Worm (Caenorhabditis elegans): Measurements from ENCODE around the gene nhr-283.

The nhr-283 gene

ce11 chrV:15735720-15736119 lies 40.8 kb downstream of the nhr-283 start, which contains the start of gene str-27:
Gene str-27, minus strand, starts transcription at chrV:15735820.
- TF ChIP-seq unc-62 (GFP tag; optimal IDR thresholded peaks at IDR 0.05) = no peak

ce11 chrV:15733568-15733967 lies 43.0 kb downstream of the nhr-283 start, which contains the start of gene T23D5.3:
Gene T23D5.3, minus strand, starts transcription at chrV:15733668.
- no peak for TF ChIP-seq unc-62 (GFP tag; optimal IDR thresholded peaks at IDR 0.05)

- TF ChIP-seq unc-62 (GFP tag; optimal IDR thresholded peaks at IDR 0.05) = no peak
Observed at ce11 chrV:15733020-15733419, 43.5 kb downstream of the nhr-283 start.

ce11 chrV:15732209-15732608 lies 44.3 kb downstream of the nhr-283 start, which contains the start of gene str-38:
Gene str-38, minus strand, starts transcription at chrV:15732309.
- TF ChIP-seq unc-62 (GFP tag; optimal IDR thresholded peaks at IDR 0.05) = no peak

ce11 chrV:15730459-15730858 lies 46.1 kb downstream of the nhr-283 start, which contains the start of gene Y6E2A.10:
Gene Y6E2A.10, minus strand, starts transcription at chrV:15730559.
- no peak for TF ChIP-seq unc-62 (GFP tag; optimal IDR thresholded peaks at IDR 0.05)

ce11 chrV:15726610-15727009 lies 49.9 kb downstream of the nhr-283 start, which contains the start of the genes irld-57 and sfxn-1.3:
Gene irld-57, minus strand, starts transcription at chrV:15726710.
Gene sfxn-1.3, plus strand, starts transcription at chrV:15726841.
- TF ChIP-seq unc-62 (GFP tag; optimal IDR thresholded peaks at IDR 0.05) = no peak

Measured in whole organism, dauer.